Worm (Caenorhabditis elegans) whole organism, mixed stage, embryonic: Measurements from ENCODE around the gene K02E11.3.

ENCODE experiments used
- M03D4.4 ChIP-seq: sonication (generic microtip); optimal IDR thresholded peaks from 2 replicates; lab custom pipeline; 2017; ENCODE audit warnings: mild to moderate bottlenecking, missing genetic modification characterization, missing compliant biosample characterization
- bed-3 ChIP-seq: fragments of 200-800 bp; sonication (Bioruptor generic); optimal IDR thresholded peaks from 3 replicates; lab custom pipeline; 2018; ENCODE audit warnings: mild to moderate bottlenecking, missing genetic modification characterization, moderate library complexity, missing compliant biosample characterization
- blmp-1 ChIP-seq: fragments of 150-350 bp; optimal IDR thresholded peaks from 2 replicates; lab custom pipeline; 2014; ENCODE audit warnings: missing biosample characterization, missing genetic modification characterization
- ceh-39 ChIP-seq: fragments of 150-350 bp; optimal IDR thresholded peaks from 2 replicates; lab custom pipeline; 2014; ENCODE audit warnings: missing biosample characterization, missing genetic modification characterization
- ceh-43 ChIP-seq: fragments of 200-800 bp; sonication (Bioruptor generic); optimal IDR thresholded peaks from 2 replicates; lab custom pipeline; 2018; ENCODE audit warnings: mild to moderate bottlenecking, missing genetic modification characterization, moderate library complexity, missing compliant biosample characterization
- ceh-83 ChIP-seq: fragments of 200-800 bp; sonication (Bioruptor generic); optimal IDR thresholded peaks from 2 replicates; lab custom pipeline; 2018; ENCODE audit warnings: mild to moderate bottlenecking, missing genetic modification characterization, missing compliant biosample characterization
- ces-1 ChIP-seq: fragments of 150-350 bp; optimal IDR thresholded peaks from 2 replicates; lab custom pipeline; 2014; ENCODE audit warnings: missing biosample characterization, missing genetic modification reagents, missing genetic modification characterization
- cnd-1 ChIP-seq: fragments of 200-800 bp; sonication (Bioruptor generic); optimal IDR thresholded peaks from 2 replicates; lab custom pipeline; 2018; ENCODE audit warnings: mild to moderate bottlenecking, missing genetic modification characterization, missing compliant biosample characterization
- drap-1 ChIP-seq: fragments of 200-800 bp; sonication (Bioruptor generic); optimal IDR thresholded peaks from 3 replicates; lab custom pipeline; 2018; ENCODE audit warnings: mild to moderate bottlenecking, missing genetic modification characterization, missing compliant biosample characterization
- elt-1 ChIP-seq: sonication (generic microtip); optimal IDR thresholded peaks from 2 replicates; lab custom pipeline; 2017; ENCODE audit warnings: missing genetic modification characterization, mild to moderate bottlenecking, missing compliant biosample characterization, antibody characterized with exemption, moderate library complexity, borderline replicate concordance; ENCODE audit not compliant: insufficient read depth
- elt-3 ChIP-seq: fragments of 150-350 bp; optimal IDR thresholded peaks from 2 replicates; lab custom pipeline; 2014; ENCODE audit warnings: missing biosample characterization, missing genetic modification characterization
- flh-1 ChIP-seq: fragments of 200-800 bp; sonication (Bioruptor generic); optimal IDR thresholded peaks from 2 replicates; lab custom pipeline; 2018; ENCODE audit warnings: mild to moderate bottlenecking, missing genetic modification characterization, moderate library complexity, missing compliant biosample characterization
- ham-2 ChIP-seq: fragments of 200-800 bp; sonication (Bioruptor generic); optimal IDR thresholded peaks from 2 replicates; lab custom pipeline; 2018; ENCODE audit warnings: mild to moderate bottlenecking, missing genetic modification characterization, missing compliant biosample characterization
- hlh-1 ChIP-seq: fragments of 150-350 bp; optimal IDR thresholded peaks from 2 replicates; lab custom pipeline; 2014; ENCODE audit warnings: missing biosample characterization, missing genetic modification reagents, missing genetic modification characterization
- lin-32 ChIP-seq: fragments of 200-800 bp; sonication (Bioruptor generic); optimal IDR thresholded peaks from 2 replicates; lab custom pipeline; 2018; ENCODE audit warnings: mild to moderate bottlenecking, missing genetic modification characterization, missing compliant biosample characterization
- lsy-2 ChIP-seq: fragments of 150-350 bp; optimal IDR thresholded peaks from 2 replicates; lab custom pipeline; 2014; ENCODE audit warnings: missing biosample characterization, missing genetic modification characterization
- mab-5 ChIP-seq: fragments of 150-350 bp; optimal IDR thresholded peaks from 2 replicates; lab custom pipeline; 2014; ENCODE audit warnings: missing biosample characterization, missing genetic modification characterization
- mep-1 ChIP-seq: fragments of 150-350 bp; optimal IDR thresholded peaks from 2 replicates; lab custom pipeline; 2017; ENCODE audit warnings: missing biosample characterization, missing genetic modification reagents, missing genetic modification characterization, inconsistent platforms
- mls-2 ChIP-seq: sonication (generic microtip); optimal IDR thresholded peaks from 2 replicates; lab custom pipeline; 2016; ENCODE audit warnings: mild to moderate bottlenecking, missing genetic modification characterization, moderate library complexity, missing compliant biosample characterization
- nhr-12 ChIP-seq: fragments of 150-350 bp; optimal IDR thresholded peaks from 2 replicates; lab custom pipeline; 2014; ENCODE audit warnings: missing biosample characterization, missing genetic modification characterization
- nhr-2 ChIP-seq: fragments of 150-350 bp; optimal IDR thresholded peaks from 2 replicates; lab custom pipeline; 2014; ENCODE audit warnings: missing biosample characterization, missing genetic modification characterization
- nhr-237 ChIP-seq: fragments of 150-350 bp; optimal IDR thresholded peaks from 2 replicates; lab custom pipeline; 2014; ENCODE audit warnings: missing biosample characterization, missing genetic modification characterization
- nhr-28 ChIP-seq: fragments of 150-350 bp; optimal IDR thresholded peaks from 2 replicates; lab custom pipeline; 2014; ENCODE audit warnings: missing biosample characterization, missing genetic modification characterization
- nhr-76 ChIP-seq: sonication (generic microtip); optimal IDR thresholded peaks from 2 replicates; lab custom pipeline; 2017; ENCODE audit warnings: missing biosample characterization, missing genetic modification characterization
- pha-4 ChIP-seq: fragments of 150-350 bp; optimal IDR thresholded peaks from 2 replicates; lab custom pipeline; 2018; ENCODE audit warnings: missing biosample characterization, missing genetic modification reagents, missing genetic modification characterization
- sem-2 ChIP-seq: fragments of 200-800 bp; sonication (Bioruptor generic); optimal IDR thresholded peaks from 2 replicates; lab custom pipeline; 2018; ENCODE audit warnings: mild to moderate bottlenecking, missing genetic modification characterization, missing compliant biosample characterization
- snpc-4 ChIP-seq: fragments of 150-350 bp; optimal IDR thresholded peaks from 2 replicates; lab custom pipeline; 2014; ENCODE audit warnings: missing biosample characterization, missing genetic modification characterization
- sptf-1 ChIP-seq: sonication (generic microtip); optimal IDR thresholded peaks from 2 replicates; lab custom pipeline; 2017; ENCODE audit warnings: mild to moderate bottlenecking, missing genetic modification characterization, moderate library complexity, missing compliant biosample characterization
- tbx-8 ChIP-seq: fragments of 200-800 bp; sonication (Bioruptor generic); optimal IDR thresholded peaks from 2 replicates; lab custom pipeline; 2018; ENCODE audit warnings: mild to moderate bottlenecking, missing genetic modification characterization, moderate library complexity, missing compliant biosample characterization
- unc-120 ChIP-seq: sonication (generic microtip); optimal IDR thresholded peaks from 2 replicates; lab custom pipeline; 2017; ENCODE audit warnings: missing genetic modification characterization, missing compliant biosample characterization; ENCODE audit not compliant: poor library complexity, severe bottlenecking
- unc-39 ChIP-seq: fragments of 150-350 bp; optimal IDR thresholded peaks from 2 replicates; lab custom pipeline; 2014; ENCODE audit warnings: missing biosample characterization, missing genetic modification characterization
- unc-62 ChIP-seq: fragments of 150-350 bp; optimal IDR thresholded peaks from 2 replicates; lab custom pipeline; 2014; ENCODE audit warnings: missing biosample characterization, missing genetic modification reagents, missing genetic modification characterization
- zip-8 ChIP-seq: fragments of 150-350 bp; optimal IDR thresholded peaks from 2 replicates; lab custom pipeline; 2014; ENCODE audit warnings: missing biosample characterization, missing genetic modification characterization
- ztf-11 ChIP-seq: fragments of 150-350 bp; optimal IDR thresholded peaks from 2 replicates; lab custom pipeline; 2014; ENCODE audit warnings: missing biosample characterization, missing genetic modification characterization

K02E11.3 gene

DNA sequence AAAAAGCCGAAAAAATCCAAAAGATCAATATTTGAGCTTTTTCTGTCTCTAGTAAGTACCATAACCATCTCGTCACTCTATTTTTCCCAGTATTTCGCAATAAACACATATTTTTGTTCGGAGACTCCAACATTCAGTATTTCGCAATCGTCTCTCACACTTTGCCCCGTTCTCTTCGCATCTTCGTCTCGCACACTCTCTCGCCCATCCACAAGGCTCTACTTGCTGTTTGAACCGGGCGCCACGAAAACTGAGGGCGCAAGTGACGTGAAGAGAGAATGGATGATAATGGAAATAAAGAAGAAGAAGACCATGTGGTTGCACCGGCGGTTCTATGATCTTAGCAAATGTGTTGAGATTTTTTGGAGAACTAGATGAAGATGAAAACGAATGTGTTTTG lies 46.6 kb downstream of the K02E11.3 start:
- TF ChIP-seq zip-8 (tag; lab: Kevin White, UChicago), result no peak
- no peak for TF ChIP-seq bed-3 (GFP tag; lab: Kevin White, UChicago)
- peak; percentile 17 for TF ChIP-seq ces-1 (GFP tag; lab: Kevin White, UChicago)
- no peak for TF ChIP-seq mab-5 (tag; lab: Kevin White, UChicago)
- no peak for TF ChIP-seq lsy-2 (tag; lab: Kevin White, UChicago)
- TF ChIP-seq pha-4, result no peak
- peak; percentile 76 for TF ChIP-seq elt-3 (tag; lab: Kevin White, UChicago)
- TF ChIP-seq nhr-28 (tag; lab: Kevin White, UChicago), result no peak
- no peak for TF ChIP-seq unc-120
- no peak for TF ChIP-seq elt-1 (tag; lab: Kevin White, UChicago)
- TF ChIP-seq ztf-11 (tag; lab: Kevin White, UChicago), result no peak
- no peak for TF ChIP-seq unc-39 (tag; lab: Kevin White, UChicago)
- no peak for TF ChIP-seq tbx-8 (GFP tag; lab: Kevin White, UChicago)
- no peak for TF ChIP-seq mls-2 (tag; lab: Kevin White, UChicago)
- no peak for TF ChIP-seq hlh-1 (tag; lab: Kevin White, UChicago)
- no peak for TF ChIP-seq ceh-43 (GFP tag; lab: Kevin White, UChicago)
- TF ChIP-seq cnd-1, result no peak
- no peak for TF ChIP-seq lin-32 (GFP tag; lab: Kevin White, UChicago)
- no peak for TF ChIP-seq M03D4.4 (tag; lab: Kevin White, UChicago)
- peak; percentile 46 for TF ChIP-seq unc-62
- no peak for TF ChIP-seq ceh-83 (GFP tag; lab: Kevin White, UChicago)
- TF ChIP-seq sptf-1 (tag; lab: Kevin White, UChicago), result no peak
- no peak for TF ChIP-seq snpc-4 (tag; lab: Kevin White, UChicago)
- no peak for TF ChIP-seq ham-2
- TF ChIP-seq nhr-12 (tag; lab: Kevin White, UChicago), result no peak
- no peak for TF ChIP-seq sem-2 (GFP tag; lab: Kevin White, UChicago)
- TF ChIP-seq nhr-76, result no peak
- peak; percentile 11 for TF ChIP-seq mep-1
- no peak for TF ChIP-seq ceh-39 (tag; lab: Kevin White, UChicago)
- no peak for TF ChIP-seq drap-1 (GFP tag; lab: Kevin White, UChicago)
- TF ChIP-seq nhr-237 (tag; lab: Kevin White, UChicago), result peak; percentile 84
- no peak for TF ChIP-seq flh-1 (GFP tag; lab: Kevin White, UChicago)

DNA sequence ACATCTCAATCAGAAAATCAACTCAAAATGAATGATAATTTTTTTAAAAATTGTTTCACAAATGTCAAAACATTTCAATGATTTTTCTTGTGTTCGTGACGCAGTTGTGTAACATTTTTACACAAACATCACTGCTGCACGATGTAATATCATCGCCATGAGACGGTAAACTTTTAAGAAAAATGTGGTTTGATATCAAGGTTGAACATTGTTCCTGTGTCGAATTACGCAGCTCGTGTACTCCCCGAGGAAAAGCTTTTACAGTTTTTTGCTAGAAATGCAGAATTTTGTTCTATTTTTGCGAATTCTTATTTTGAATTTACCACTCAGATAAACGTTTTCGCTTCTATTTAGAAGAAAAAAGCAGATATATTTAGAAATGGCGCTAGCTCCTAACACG lies 49.0 kb downstream of the K02E11.3 start:
- TF ChIP-seq unc-62, result no peak
- TF ChIP-seq mls-2 (tag; lab: Kevin White, UChicago), result no peak
- no peak for TF ChIP-seq ceh-43 (GFP tag; lab: Kevin White, UChicago)
- TF ChIP-seq cnd-1, result no peak
- TF ChIP-seq ces-1 (GFP tag; lab: Kevin White, UChicago), result no peak
- no peak for TF ChIP-seq ztf-11 (tag; lab: Kevin White, UChicago)
- no peak for TF ChIP-seq sem-2 (GFP tag; lab: Kevin White, UChicago)
- TF ChIP-seq elt-1 (tag; lab: Kevin White, UChicago), result no peak
- TF ChIP-seq unc-120, result no peak
- no peak for TF ChIP-seq pha-4
- no peak for TF ChIP-seq tbx-8 (GFP tag; lab: Kevin White, UChicago)
- no peak for TF ChIP-seq nhr-2
- no peak for TF ChIP-seq blmp-1 (tag; lab: Kevin White, UChicago)
- no peak for TF ChIP-seq ceh-39 (tag; lab: Kevin White, UChicago)
- no peak for TF ChIP-seq mab-5 (tag; lab: Kevin White, UChicago)
